In the genomic region with DNA sequence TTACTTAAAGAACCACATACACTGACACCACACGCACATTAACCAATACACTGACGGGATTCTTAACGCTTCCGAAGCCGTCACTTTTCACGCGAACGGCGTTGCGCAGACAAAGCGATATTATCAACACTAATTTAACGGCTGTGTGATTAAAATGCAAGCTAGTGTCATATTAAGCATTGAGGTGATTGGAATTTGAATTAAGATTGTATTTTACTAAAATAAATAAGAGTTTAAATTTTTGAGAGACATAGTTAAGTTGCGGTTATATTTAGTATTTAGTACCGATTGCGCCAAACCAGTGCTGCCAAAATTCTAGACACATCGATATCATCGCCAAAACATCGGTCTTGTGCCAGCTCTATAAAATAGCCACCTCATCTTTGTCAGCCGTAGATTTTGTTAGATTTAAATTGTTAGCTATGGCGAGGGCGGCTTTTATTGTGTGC, we compare ENCODE assay signal across 1 fruit fly cellular context.
TF ChIP-seq lines count a peak whose summit lies in the region.

Gene Ythdf (minus strand): TSS at position 222 of the 449 bp plus-strand sequence.
Gene bai (plus strand): TSS at position 347 of the 449 bp plus-strand sequence.

TF ChIP-seq in whole organism, embryonic, 481 proteins besides CTCF, POLR2A, EP300 and RAD21 (continued from another document):
- no peak for TF ChIP-seq CG8281 (tag; optimal IDR thresholded peaks at IDR 0.05; lab: Kevin White, UChicago)
- peak; percentile 74; the same call in 2 of the 3 replicates for TF ChIP-seq Opbp (GFP tag; IDR thresholded peaks at IDR 0.05; lab: Robert Waterston, UW; ENCODE audit: partially characterized antibody)
- peak; percentile 64; the same call in 1 of the 2 replicates for TF ChIP-seq slbo (GFP tag; IDR thresholded peaks at IDR 0.05; lab: Robert Waterston, UW)
- TF ChIP-seq CG12104 (GFP tag; optimal IDR thresholded peaks at IDR 0.05; lab: Kevin White, UChicago): no peak
- no peak for TF ChIP-seq GATAe (GFP tag; conservative IDR thresholded peaks at IDR 0.05; lab: Robert Waterston, UW)
- no peak for TF ChIP-seq dan (GFP tag; IDR thresholded peaks at IDR 0.05; lab: Robert Waterston, UW)
- no peak for TF ChIP-seq Eip74EF (GFP tag; optimal IDR thresholded peaks at IDR 0.05; lab: Kevin White, UChicago)
- TF ChIP-seq Mrtf (GFP tag; IDR thresholded peaks at IDR 0.05; lab: Robert Waterston, UW): no peak
- peak; percentile 41 for TF ChIP-seq CG18476 (GFP tag; optimal IDR thresholded peaks at IDR 0.05; lab: Kevin White, UChicago)
- TF ChIP-seq pfk (GFP tag; optimal IDR thresholded peaks at IDR 0.05; lab: Kevin White, UChicago): no peak
- TF ChIP-seq mld (GFP tag; IDR thresholded peaks at IDR 0.05; lab: Robert Waterston, UW; ENCODE audit: partially characterized antibody): 0 out of 3 replicates have a peak, but pooled peaks have one; percentile 56
- peak; percentile 65 for TF ChIP-seq Xbp1 (GFP tag; optimal IDR thresholded peaks at IDR 0.05; lab: Kevin White, UChicago)
- TF ChIP-seq cg (GFP tag; optimal IDR thresholded peaks at IDR 0.05; lab: Kevin White, UChicago): peak; percentile 96
- peak; percentile 11 for TF ChIP-seq Bdp1 (GFP tag; optimal IDR thresholded peaks at IDR 0.05; lab: Kevin White, UChicago)
- TF ChIP-seq gro (GFP tag; optimal IDR thresholded peaks at IDR 0.05; lab: Kevin White, UChicago): peak; percentile 35
- no peak for TF ChIP-seq CG31441 (GFP tag; IDR thresholded peaks at IDR 0.05; lab: Robert Waterston, UW)
- no peak for TF ChIP-seq CG8765 (GFP tag; IDR thresholded peaks at IDR 0.05; lab: Robert Waterston, UW)
- TF ChIP-seq CG17829 (tag; optimal IDR thresholded peaks at IDR 0.05; lab: Kevin White, UChicago): peak; percentile 38
- TF ChIP-seq CG30020 (tag; optimal IDR thresholded peaks at IDR 0.05; lab: Kevin White, UChicago): peak; percentile 60
- no peak for TF ChIP-seq Lpt (GFP tag; optimal IDR thresholded peaks at IDR 0.05; lab: Kevin White, UChicago)
- TF ChIP-seq maf-S (GFP tag; optimal IDR thresholded peaks at IDR 0.05; lab: Kevin White, UChicago): peak; percentile 43
- peak; percentile 25 for TF ChIP-seq MESR4 (GFP tag; optimal IDR thresholded peaks at IDR 0.05; lab: Kevin White, UChicago)
- TF ChIP-seq CG3838 (GFP tag; optimal IDR thresholded peaks at IDR 0.05; lab: Kevin White, UChicago): no peak
- TF ChIP-seq CG13624 (GFP tag; optimal IDR thresholded peaks at IDR 0.05; lab: Kevin White, UChicago): peak; percentile 65
- TF ChIP-seq lov (optimal IDR thresholded peaks at IDR 0.05; lab: Kevin White, UChicago): no peak
- TF ChIP-seq lov (GFP tag; IDR thresholded peaks at IDR 0.05; lab: Robert Waterston, UW): no peak
- TF ChIP-seq CG17802 (tag; optimal IDR thresholded peaks at IDR 0.05; lab: Kevin White, UChicago): no peak
- peak; percentile 3 for TF ChIP-seq ftz-f1 (GFP tag; optimal IDR thresholded peaks at IDR 0.05; lab: Kevin White, UChicago)
- TF ChIP-seq slp2 (GFP tag; optimal IDR thresholded peaks at IDR 0.05; lab: Kevin White, UChicago): peak; percentile 12
- peak; percentile 78 for TF ChIP-seq HmgZ (tag; optimal IDR thresholded peaks at IDR 0.05; lab: Kevin White, UChicago)
- TF ChIP-seq CG31365 (tag; optimal IDR thresholded peaks at IDR 0.05; lab: Kevin White, UChicago): no peak
- TF ChIP-seq dimm (GFP tag; IDR thresholded peaks at IDR 0.05; lab: Robert Waterston, UW): no peak
- TF ChIP-seq Dip3 (GFP tag; optimal IDR thresholded peaks at IDR 0.05; lab: Kevin White, UChicago): peak; percentile 17
- TF ChIP-seq trem (tag; optimal IDR thresholded peaks at IDR 0.05; lab: Kevin White, UChicago): peak; percentile 76
- no peak for TF ChIP-seq btn (GFP tag; optimal IDR thresholded peaks at IDR 0.05; lab: Kevin White, UChicago)
- TF ChIP-seq phol (tag; optimal IDR thresholded peaks at IDR 0.05; lab: Kevin White, UChicago): peak; percentile 62
- TF ChIP-seq CG11560 (tag; IDR thresholded peaks at IDR 0.05; lab: Robert Waterston, UW): no peak
- peak; percentile 88 for TF ChIP-seq YL-1 (GFP tag; optimal IDR thresholded peaks at IDR 0.05; lab: Kevin White, UChicago)
- peak; percentile 48 for TF ChIP-seq Lhr (GFP tag; optimal IDR thresholded peaks at IDR 0.05; lab: Kevin White, UChicago)
- TF ChIP-seq CG34422 (GFP tag; IDR thresholded peaks at IDR 0.05; lab: Robert Waterston, UW): no peak; the same call in 1 of the 3 replicates
- TF ChIP-seq ash1 (GFP tag; optimal IDR thresholded peaks at IDR 0.05; lab: Kevin White, UChicago): no peak
- TF ChIP-seq CG17568 (GFP tag; optimal IDR thresholded peaks at IDR 0.05; lab: Kevin White, UChicago): no peak
- TF ChIP-seq CG10209 (GFP tag; optimal IDR thresholded peaks at IDR 0.05; lab: Kevin White, UChicago): no peak
- no peak for TF ChIP-seq CkIIα-i1 (GFP tag; IDR thresholded peaks at IDR 0.05; lab: Robert Waterston, UW)
- no peak for TF ChIP-seq CG10543 (GFP tag; optimal IDR thresholded peaks at IDR 0.05; lab: Kevin White, UChicago)
- TF ChIP-seq PHDP (tag; optimal IDR thresholded peaks at IDR 0.05; lab: Kevin White, UChicago): no peak
- no peak; the same call in 2 of the 3 replicates for TF ChIP-seq CG17361 (GFP tag; IDR thresholded peaks at IDR 0.05; lab: Robert Waterston, UW)
- TF ChIP-seq CG6254 (GFP tag; optimal IDR thresholded peaks at IDR 0.05; lab: Kevin White, UChicago): no peak
- no peak for TF ChIP-seq otp (GFP tag; IDR thresholded peaks at IDR 0.05; lab: Robert Waterston, UW)
- TF ChIP-seq klu (GFP tag; IDR thresholded peaks at IDR 0.05; lab: Robert Waterston, UW): no peak
- peak; percentile 18 for TF ChIP-seq CG1647 (GFP tag; optimal IDR thresholded peaks at IDR 0.05; lab: Kevin White, UChicago)
- TF ChIP-seq disco-r (GFP tag; optimal IDR thresholded peaks at IDR 0.05; lab: Kevin White, UChicago): no peak
- TF ChIP-seq Blimp-1 (GFP tag; optimal IDR thresholded peaks at IDR 0.05; lab: Kevin White, UChicago): no peak
- peak; percentile 52 for TF ChIP-seq Mad (GFP tag; optimal IDR thresholded peaks at IDR 0.05; lab: Kevin White, UChicago)
- TF ChIP-seq CG4424 (GFP tag; optimal IDR thresholded peaks at IDR 0.05; lab: Kevin White, UChicago): peak; percentile 39
- no peak for TF ChIP-seq CG17385 (GFP tag; optimal IDR thresholded peaks at IDR 0.05; lab: Kevin White, UChicago)
- no peak for TF ChIP-seq gsb-n (tag; optimal IDR thresholded peaks at IDR 0.05; lab: Kevin White, UChicago)
- no peak for TF ChIP-seq CG13424 (tag; optimal IDR thresholded peaks at IDR 0.05; lab: Kevin White, UChicago)
- no peak for TF ChIP-seq hth (optimal IDR thresholded peaks at IDR 0.05; lab: Kevin White, UChicago)
- TF ChIP-seq CG8290 (GFP tag; optimal IDR thresholded peaks at IDR 0.05; lab: Kevin White, UChicago): peak; percentile 43
- peak in 1 of 2 experiments; percentile 5 for TF ChIP-seq CG8290 (tag; optimal IDR thresholded peaks at IDR 0.05; lab: Kevin White, UChicago)
- no peak for TF ChIP-seq repo (GFP tag; optimal IDR thresholded peaks at IDR 0.05; lab: Kevin White, UChicago)
- no peak for TF ChIP-seq jing (GFP tag; optimal IDR thresholded peaks at IDR 0.05; lab: Kevin White, UChicago)
- no peak for TF ChIP-seq Gug (GFP tag; IDR thresholded peaks at IDR 0.05; lab: Robert Waterston, UW)
- TF ChIP-seq CG2129 (GFP tag; IDR thresholded peaks at IDR 0.05; lab: Robert Waterston, UW; ENCODE audit: partially characterized antibody): peak; percentile 74
- no peak for TF ChIP-seq bab2 (GFP tag; optimal IDR thresholded peaks at IDR 0.05; lab: Kevin White, UChicago)
- TF ChIP-seq inv (GFP tag; IDR thresholded peaks at IDR 0.05; lab: Robert Waterston, UW; ENCODE audit: partially characterized antibody): peak; percentile 87
- no peak for TF ChIP-seq Abd-B (GFP tag; optimal IDR thresholded peaks at IDR 0.05; lab: Kevin White, UChicago)
- no peak for TF ChIP-seq ara (GFP tag; IDR thresholded peaks at IDR 0.05; lab: Robert Waterston, UW)
- TF ChIP-seq ind (GFP tag; optimal IDR thresholded peaks at IDR 0.05; lab: Kevin White, UChicago): no peak
- TF ChIP-seq CG33213 (GFP tag; optimal IDR thresholded peaks at IDR 0.05; lab: Kevin White, UChicago): peak; percentile 23
- TF ChIP-seq fd96Cb (tag; optimal IDR thresholded peaks at IDR 0.05; lab: Kevin White, UChicago): no peak
- peak; percentile 48; the same call in 1 of the 2 replicates for TF ChIP-seq CG32532 (GFP tag; IDR thresholded peaks at IDR 0.05; lab: Robert Waterston, UW)
- TF ChIP-seq CG17359 (tag; optimal IDR thresholded peaks at IDR 0.05; lab: Kevin White, UChicago): no peak
- TF ChIP-seq croc (GFP tag; conservative IDR thresholded peaks at IDR 0.05; lab: Robert Waterston, UW): no peak
- no peak for TF ChIP-seq sug (tag; optimal IDR thresholded peaks at IDR 0.05; lab: Kevin White, UChicago)
- TF ChIP-seq her (GFP tag; optimal IDR thresholded peaks at IDR 0.05; lab: Kevin White, UChicago): no peak
- TF ChIP-seq CG34376 (GFP tag; optimal IDR thresholded peaks at IDR 0.05; lab: Kevin White, UChicago): peak; percentile 13
- no peak for TF ChIP-seq tap (tag; optimal IDR thresholded peaks at IDR 0.05; lab: Kevin White, UChicago)
- no peak for TF ChIP-seq CG6683 (GFP tag; optimal IDR thresholded peaks at IDR 0.05; lab: Kevin White, UChicago)
- TF ChIP-seq ato (GFP tag; IDR thresholded peaks at IDR 0.05; lab: Robert Waterston, UW; ENCODE audit: partially characterized antibody): peak; percentile 47; the same call in 1 of the 2 replicates
- TF ChIP-seq tll (GFP tag; optimal IDR thresholded peaks at IDR 0.05; lab: Kevin White, UChicago): no peak
- TF ChIP-seq z (GFP tag; IDR thresholded peaks at IDR 0.05; lab: Robert Waterston, UW): no peak
- no peak for TF ChIP-seq D19B (GFP tag; optimal IDR thresholded peaks at IDR 0.05; lab: Kevin White, UChicago)
- TF ChIP-seq salm (tag; optimal IDR thresholded peaks at IDR 0.05; lab: Kevin White, UChicago): no peak
- peak; percentile 95 for TF ChIP-seq BEAF-32 (GFP tag; optimal IDR thresholded peaks at IDR 0.05; lab: Kevin White, UChicago)
- peak; percentile 94 for TF ChIP-seq CG7928 (GFP tag; optimal IDR thresholded peaks at IDR 0.05; lab: Kevin White, UChicago)
- TF ChIP-seq CG9932 (GFP tag; IDR thresholded peaks at IDR 0.05; lab: Robert Waterston, UW): no peak
- no peak for TF ChIP-seq CG6689 (GFP tag; IDR thresholded peaks at IDR 0.05; lab: Robert Waterston, UW)
- no peak for TF ChIP-seq CG15696 (tag; optimal IDR thresholded peaks at IDR 0.05; lab: Kevin White, UChicago)
- TF ChIP-seq CG6854 (GFP tag; optimal IDR thresholded peaks at IDR 0.05; lab: Kevin White, UChicago): no peak
- TF ChIP-seq wor (GFP tag; IDR thresholded peaks at IDR 0.05; lab: Robert Waterston, UW): no peak
- no peak for TF ChIP-seq dysf (GFP tag; IDR thresholded peaks at IDR 0.05; lab: Robert Waterston, UW)
- TF ChIP-seq Six4 (GFP tag; optimal IDR thresholded peaks at IDR 0.05; lab: Kevin White, UChicago): no peak
- no peak for TF ChIP-seq pnt (GFP tag; optimal IDR thresholded peaks at IDR 0.05; lab: Kevin White, UChicago)
- TF ChIP-seq HLH4C (GFP tag; IDR thresholded peaks at IDR 0.05; lab: Robert Waterston, UW; ENCODE audit: partially characterized antibody): peak; percentile 80
- TF ChIP-seq CG4820 (GFP tag; optimal IDR thresholded peaks at IDR 0.05; lab: Kevin White, UChicago): no peak
- peak; percentile 2 for TF ChIP-seq CG11398 (GFP tag; optimal IDR thresholded peaks at IDR 0.05; lab: Kevin White, UChicago)
- no peak for TF ChIP-seq sima (GFP tag; optimal IDR thresholded peaks at IDR 0.05; lab: Kevin White, UChicago)
- peak; percentile 14 for TF ChIP-seq tin (GFP tag; optimal IDR thresholded peaks at IDR 0.05; lab: Kevin White, UChicago)
- TF ChIP-seq CG9876 (GFP tag; optimal IDR thresholded peaks at IDR 0.05; lab: Kevin White, UChicago): no peak
- TF ChIP-seq ewg (GFP tag; optimal IDR thresholded peaks at IDR 0.05; lab: Kevin White, UChicago): peak; percentile 35
- peak; percentile 53 for TF ChIP-seq HLH54F (GFP tag; optimal IDR thresholded peaks at IDR 0.05; lab: Kevin White, UChicago)
- TF ChIP-seq CG12942 (GFP tag; optimal IDR thresholded peaks at IDR 0.05; lab: Kevin White, UChicago): peak; percentile 34
- no peak for TF ChIP-seq Mes4 (GFP tag; optimal IDR thresholded peaks at IDR 0.05; lab: Kevin White, UChicago)
- TF ChIP-seq Ada2b (GFP tag; IDR thresholded peaks at IDR 0.05; lab: Robert Waterston, UW): no peak
- no peak for TF ChIP-seq Ravus (GFP tag; IDR thresholded peaks at IDR 0.05; lab: Robert Waterston, UW)
- TF ChIP-seq CG7372 (GFP tag; IDR thresholded peaks at IDR 0.05; lab: Robert Waterston, UW): no peak
- peak; percentile 17 for TF ChIP-seq HmgD (GFP tag; optimal IDR thresholded peaks at IDR 0.05; lab: Kevin White, UChicago)
- TF ChIP-seq hkb (optimal IDR thresholded peaks at IDR 0.05; lab: Kevin White, UChicago): peak; percentile 83
- no peak for TF ChIP-seq hkb (GFP tag; IDR thresholded peaks at IDR 0.05; lab: Robert Waterston, UW)
- TF ChIP-seq CG6765 (GFP tag; optimal IDR thresholded peaks at IDR 0.05; lab: Kevin White, UChicago): no peak
- TF ChIP-seq NC2β (GFP tag; optimal IDR thresholded peaks at IDR 0.05; lab: Kevin White, UChicago): peak; percentile 44
- TF ChIP-seq Elba2 (GFP tag; optimal IDR thresholded peaks at IDR 0.05; lab: Kevin White, UChicago): no peak
- TF ChIP-seq Hey (tag; optimal IDR thresholded peaks at IDR 0.05; lab: Kevin White, UChicago): no peak
- TF ChIP-seq Sox100B (GFP tag; optimal IDR thresholded peaks at IDR 0.05; lab: Kevin White, UChicago): no peak
- TF ChIP-seq CG4360 (GFP tag; IDR thresholded peaks at IDR 0.05; lab: Robert Waterston, UW): no peak
